Worm (Caenorhabditis elegans): Measurements from ENCODE around the gene bath-47.

bath-47 gene

DNA sequence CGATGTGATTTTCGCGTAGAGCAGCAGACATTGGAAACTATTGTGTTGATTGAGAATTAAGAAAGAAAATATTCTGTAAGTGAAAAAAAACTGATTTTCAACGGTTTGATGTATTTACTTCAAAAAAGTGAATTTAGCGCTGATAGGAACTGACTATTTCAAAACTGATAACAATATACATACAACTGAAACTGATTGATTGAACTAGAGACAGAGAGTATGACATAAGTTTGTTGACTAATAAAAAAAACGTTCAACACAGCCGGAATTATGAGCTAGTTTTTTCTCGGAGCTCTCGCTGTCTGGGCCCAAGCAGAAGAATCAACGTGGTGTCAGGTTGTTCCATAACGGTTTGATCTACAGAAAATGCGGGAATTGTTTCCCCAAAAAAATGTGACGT is 12.4 kb downstream of the bath-47 start, which contains the start of gene fbxa-164:
TSS of gene fbxa-164 (minus strand) at position 101 of the 400 bp plus-strand sequence.
- TF ChIP-seq nhr-6 (tag; optimal IDR thresholded peaks at IDR 0.05) (no peak), daf-16 (GFP tag; optimal IDR thresholded peaks at IDR 0.05) (no peak), daf-16 (tag; optimal IDR thresholded peaks at IDR 0.05) (peak; percentile 73), ctbp-1 (GFP tag; IDR thresholded peaks at IDR 0.05) (no peak), lin-1 (GFP tag; IDR thresholded peaks at IDR 0.05) (no peak), nhr-28 (tag; optimal IDR thresholded peaks at IDR 0.05) (peak; percentile 13)

ce11 chrII:1616382-1616781 is 14.8 kb downstream of the bath-47 start, which contains the start of gene fbxa-165:
fbxa-165 (minus strand) TSS chrII:1616482.
- TF ChIP-seq nhr-10 (tag; optimal IDR thresholded peaks at IDR 0.05), result no peak
- TF ChIP-seq unc-62 (GFP tag; optimal IDR thresholded peaks at IDR 0.05 in 1 of 2), result peak in 1 of 2 experiments; percentile 36
- no peak for TF ChIP-seq unc-62 (tag; optimal IDR thresholded peaks at IDR 0.05)
- TF ChIP-seq lir-3 (tag; optimal IDR thresholded peaks at IDR 0.05), result no peak
- TF ChIP-seq attf-4 (tag; optimal IDR thresholded peaks at IDR 0.05), result no peak

DNA sequence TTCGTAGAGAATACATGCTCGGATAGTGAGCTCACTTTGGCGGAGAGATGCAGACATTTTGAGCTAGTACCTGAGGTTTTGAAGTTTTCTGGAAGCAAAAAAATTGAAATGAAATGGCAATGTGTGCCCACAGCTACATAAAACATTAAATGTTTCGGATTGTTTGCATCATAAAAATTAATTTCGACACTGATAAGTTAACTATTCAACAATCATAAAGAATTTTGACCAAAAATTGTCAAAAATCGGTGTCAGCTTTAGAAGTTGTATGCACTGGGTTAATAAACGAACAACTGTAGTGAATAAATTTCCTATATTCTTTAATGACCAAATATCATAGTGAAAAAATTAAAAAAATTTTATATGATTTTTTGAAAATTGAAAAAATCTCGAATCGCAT is 17.3 kb downstream of the bath-47 start, which contains the start of gene fbxa-166:
TSS of gene fbxa-166 (minus strand) at position 101 of the 400 bp plus-strand sequence.
- TF ChIP-seq aha-1 (tag) (peak; percentile 45), php-3 (GFP tag; IDR thresholded peaks at IDR 0.05) (no peak), arid-1 (GFP tag; conservative IDR thresholded peaks at IDR 0.05) (no peak)

DNA sequence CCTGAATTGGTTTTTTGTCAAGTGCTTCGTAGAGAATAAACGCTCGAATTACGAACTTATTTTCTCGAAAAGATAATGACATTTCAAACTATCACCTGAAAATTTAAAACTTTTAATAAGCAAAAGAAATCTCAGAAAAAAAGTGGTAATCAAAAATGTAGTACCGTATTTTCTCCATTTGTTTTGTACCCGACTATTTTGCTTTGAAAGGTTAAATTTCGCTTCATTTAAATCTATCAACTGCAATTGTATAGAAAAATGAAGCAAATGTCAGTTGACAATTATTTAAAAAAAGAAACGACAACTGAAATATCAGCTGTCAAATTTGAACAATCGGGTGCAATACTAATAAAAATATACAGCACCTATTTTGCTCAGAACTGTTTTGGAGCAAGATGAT is 19.6 kb downstream of the bath-47 start, which contains the start of gene fbxa-158:
TSS of gene fbxa-158 (minus strand) at position 101 of the 400 bp plus-strand sequence.
- TF ChIP-seq D1046.2 (GFP tag; IDR thresholded peaks at IDR 0.05) (no peak), lim-7 (GFP tag; IDR thresholded peaks at IDR 0.05) (no peak), nhr-10 (tag; optimal IDR thresholded peaks at IDR 0.05) (no peak), T20F7.1 (GFP tag; optimal IDR thresholded peaks at IDR 0.05) (no peak), nhr-41 (GFP tag; IDR thresholded peaks at IDR 0.05) (no peak), zag-1 (tag; optimal IDR thresholded peaks at IDR 0.05) (no peak), nhr-48 (tag; optimal IDR thresholded peaks at IDR 0.05) (no peak), lin-39 (tag; optimal IDR thresholded peaks at IDR 0.05) (no peak), hif-1 (tag; optimal IDR thresholded peaks at IDR 0.05) (no peak)

- no peak for TF ChIP-seq mxl-2 (GFP tag; conservative IDR thresholded peaks at IDR 0.05)
- no peak for TF ChIP-seq ama-1 (optimal IDR thresholded peaks at IDR 0.05)
- TF ChIP-seq lin-38 (GFP tag; IDR thresholded peaks at IDR 0.05), result no peak
- TF ChIP-seq Y48G9A.11 (GFP tag; IDR thresholded peaks at IDR 0.05), result no peak
- TF ChIP-seq dve-1 (tag; optimal IDR thresholded peaks at IDR 0.05; ENCODE audit: insufficient read depth), result no peak
- TF ChIP-seq zip-11 (GFP tag; IDR thresholded peaks at IDR 0.05), result no peak
- TF ChIP-seq ceh-62 (tag; optimal IDR thresholded peaks at IDR 0.05), result no peak
- peak; percentile 95 for TF ChIP-seq pqm-1 (tag; optimal IDR thresholded peaks at IDR 0.05)
- TF ChIP-seq nhr-28 (tag; optimal IDR thresholded peaks at IDR 0.05), result peak; percentile 45
- TF ChIP-seq vab-7 (GFP tag; IDR thresholded peaks at IDR 0.05), result no peak
- TF ChIP-seq nhr-10 (tag; optimal IDR thresholded peaks at IDR 0.05), result no peak
- no peak for TF ChIP-seq egl-27 (tag; optimal IDR thresholded peaks at IDR 0.05)
- TF ChIP-seq mxl-3 (GFP tag; optimal IDR thresholded peaks at IDR 0.05), result peak; percentile 15
- no peak for TF ChIP-seq lsy-2 (tag; optimal IDR thresholded peaks at IDR 0.05)
- TF ChIP-seq ceh-28 (tag; optimal IDR thresholded peaks at IDR 0.05), result no peak
- TF ChIP-seq spr-1 (tag; optimal IDR thresholded peaks at IDR 0.05), result no peak
- no peak for TF ChIP-seq ces-1 (GFP tag; optimal IDR thresholded peaks at IDR 0.05)
- no peak for TF ChIP-seq nhr-77 (tag; optimal IDR thresholded peaks at IDR 0.05)
- TF ChIP-seq zip-2 (tag; optimal IDR thresholded peaks at IDR 0.05), result no peak
- TF ChIP-seq hlh-30 (tag; optimal IDR thresholded peaks at IDR 0.05; ENCODE audit: insufficient read depth), result no peak
- TF ChIP-seq unc-39 (tag; optimal IDR thresholded peaks at IDR 0.05), result no peak
- no peak for TF ChIP-seq F44E2.7 (GFP tag; IDR thresholded peaks at IDR 0.05)
- peak in 1 of 2 experiments; percentile 71 for TF ChIP-seq unc-62 (GFP tag; optimal IDR thresholded peaks at IDR 0.05 in 1 of 2)
- no peak for TF ChIP-seq unc-62 (tag; optimal IDR thresholded peaks at IDR 0.05)
- TF ChIP-seq lin-29 (GFP tag; IDR thresholded peaks at IDR 0.05), result no peak
- no peak for TF ChIP-seq snpc-4 (tag; optimal IDR thresholded peaks at IDR 0.05)
Measured at ce11 chrII:1621795-1622194, 20.2 kb downstream of the bath-47 start.

Measured in whole organism, L4 larva.